Fruit fly (Drosophila melanogaster): ENCODE measurements around the gene Mpp6.
A peak's percentile ranks its signal among the peaks of the same experiment; 100 is the strongest.

Gene Mpp6

DNA sequence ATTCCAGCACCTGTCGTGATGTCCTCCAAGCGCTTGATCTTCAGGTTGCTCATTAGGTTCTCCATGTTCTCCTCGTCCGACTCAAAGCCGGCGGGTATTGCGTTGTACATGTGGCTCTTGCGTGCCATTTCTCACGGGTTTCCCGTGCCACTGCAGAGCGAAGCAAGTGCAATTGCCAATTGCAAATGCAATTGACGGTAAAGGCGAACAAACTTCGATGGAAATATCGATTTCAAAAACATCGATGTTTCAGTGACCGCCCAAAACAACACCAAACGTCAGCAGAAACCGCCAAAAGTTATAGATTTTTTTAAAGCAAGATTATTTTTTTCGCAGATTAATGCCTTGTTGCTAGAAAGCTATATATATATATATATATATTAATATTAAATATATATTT is 6.8 kb downstream of the Mpp6 start, which contains the start of gene Nbr (continued):
- no peak for TF ChIP-seq CG8089 (GFP tag; optimal IDR thresholded peaks at IDR 0.05)
- no peak for TF ChIP-seq Hey (tag; optimal IDR thresholded peaks at IDR 0.05)
- TF ChIP-seq CG30403 (GFP tag; optimal IDR thresholded peaks at IDR 0.05): no peak
- TF ChIP-seq slp2 (GFP tag; optimal IDR thresholded peaks at IDR 0.05): no peak
- TF ChIP-seq CG8290 (GFP tag; optimal IDR thresholded peaks at IDR 0.05): no peak
- TF ChIP-seq CG8290 (tag; optimal IDR thresholded peaks at IDR 0.05): peak in 1 of 2 experiments; percentile 29
- TF ChIP-seq CG14667 (GFP tag; IDR thresholded peaks at IDR 0.05): no peak
- no peak for TF ChIP-seq HLH54F (GFP tag; optimal IDR thresholded peaks at IDR 0.05)
- no peak for TF ChIP-seq ab (GFP tag; optimal IDR thresholded peaks at IDR 0.05)
- no peak for TF ChIP-seq CG10979 (tag; optimal IDR thresholded peaks at IDR 0.05)
- TF ChIP-seq CG34224 (GFP tag; IDR thresholded peaks at IDR 0.05; ENCODE audit: partially characterized antibody): peak; percentile 43; the same call in 1 of the 3 replicates
- no peak for TF ChIP-seq CG12071 (GFP tag; optimal IDR thresholded peaks at IDR 0.05)
- TF ChIP-seq lov (optimal IDR thresholded peaks at IDR 0.05): no peak
- no peak for TF ChIP-seq lov (GFP tag; IDR thresholded peaks at IDR 0.05)
- no peak for TF ChIP-seq Deaf1 (tag; optimal IDR thresholded peaks at IDR 0.05)
- TF ChIP-seq tgo (GFP tag; IDR thresholded peaks at IDR 0.05): no peak
- TF ChIP-seq sens-2 (GFP tag; IDR thresholded peaks at IDR 0.05): no peak
- no peak for TF ChIP-seq CG12391 (tag; optimal IDR thresholded peaks at IDR 0.05)
- peak; percentile 54; the same call in 2 of the 3 replicates for TF ChIP-seq CG16813 (GFP tag; IDR thresholded peaks at IDR 0.05; ENCODE audit: partially characterized antibody)
- TF ChIP-seq CG10321 (GFP tag; IDR thresholded peaks at IDR 0.05): no peak
- TF ChIP-seq Meics (GFP tag; optimal IDR thresholded peaks at IDR 0.05): no peak
- no peak for TF ChIP-seq tio (GFP tag; optimal IDR thresholded peaks at IDR 0.05)
- TF ChIP-seq Dref (GFP tag; IDR thresholded peaks at IDR 0.05): peak; percentile 72
- 0 out of 2 replicates have a peak, but pooled peaks have one; percentile 38 for TF ChIP-seq E2f2 (GFP tag; IDR thresholded peaks at IDR 0.05)
- no peak for TF ChIP-seq caup (GFP tag; optimal IDR thresholded peaks at IDR 0.05; ENCODE audit: severe bottlenecking)
- TF ChIP-seq Doc3 (GFP tag; IDR thresholded peaks at IDR 0.05; ENCODE audit: partially characterized antibody): 0 out of 3 replicates have a peak, but pooled peaks have one; percentile 33
- no peak for TF ChIP-seq pan (optimal IDR thresholded peaks at IDR 0.05)
- no peak for TF ChIP-seq pan (GFP tag; optimal IDR thresholded peaks at IDR 0.05 in 1 of 2, IDR thresholded peaks at IDR 0.05 in 1 of 2)
- no peak for TF ChIP-seq CG10274 (GFP tag; optimal IDR thresholded peaks at IDR 0.05)
- peak; percentile 17 for TF ChIP-seq CG12659 (GFP tag; optimal IDR thresholded peaks at IDR 0.05)
- TF ChIP-seq Lpt (GFP tag; optimal IDR thresholded peaks at IDR 0.05): no peak
- TF ChIP-seq ase (GFP tag; IDR thresholded peaks at IDR 0.05): no peak
- TF ChIP-seq row (GFP tag; IDR thresholded peaks at IDR 0.05): no peak; the same call in 2 of the 3 replicates
- TF ChIP-seq Eip74EF (GFP tag; optimal IDR thresholded peaks at IDR 0.05): no peak
- TF ChIP-seq vvl (GFP tag; IDR thresholded peaks at IDR 0.05): 0 out of 2 replicates have a peak, but pooled peaks have one; percentile 7
- TF ChIP-seq sqz (GFP tag; optimal IDR thresholded peaks at IDR 0.05): no peak
- TF ChIP-seq CG11085 (GFP tag; IDR thresholded peaks at IDR 0.05): no peak
- no peak for TF ChIP-seq Mad (GFP tag; optimal IDR thresholded peaks at IDR 0.05)
- no peak for TF ChIP-seq Max (GFP tag; optimal IDR thresholded peaks at IDR 0.05)
- TF ChIP-seq run (tag; optimal IDR thresholded peaks at IDR 0.05): no peak
- TF ChIP-seq hbn (GFP tag; IDR thresholded peaks at IDR 0.05; ENCODE audit: partially characterized antibody): peak; percentile 57
- TF ChIP-seq Oli (tag; optimal IDR thresholded peaks at IDR 0.05): no peak
- TF ChIP-seq CG13894 (tag; optimal IDR thresholded peaks at IDR 0.05): no peak
- TF ChIP-seq Camta (GFP tag; optimal IDR thresholded peaks at IDR 0.05): no peak
- no peak for TF ChIP-seq Ssrp (tag; optimal IDR thresholded peaks at IDR 0.05)
- no peak for TF ChIP-seq pho (GFP tag; optimal IDR thresholded peaks at IDR 0.05)
- TF ChIP-seq CG12299 (tag; optimal IDR thresholded peaks at IDR 0.05): no peak
- no peak for TF ChIP-seq ap (GFP tag; IDR thresholded peaks at IDR 0.05)
- no peak for TF ChIP-seq ERR (GFP tag; optimal IDR thresholded peaks at IDR 0.05)
- no peak for TF ChIP-seq Ada2b (GFP tag; IDR thresholded peaks at IDR 0.05)
- TF ChIP-seq lilli (GFP tag; optimal IDR thresholded peaks at IDR 0.05): no peak
- no peak for TF ChIP-seq CG12744 (GFP tag; optimal IDR thresholded peaks at IDR 0.05)
